Fruit fly (Drosophila melanogaster): ENCODE measurements around the gene brv3.
A peak's percentile ranks its signal among the peaks of the same experiment; 100 is the strongest.

The brv3 gene

DNA sequence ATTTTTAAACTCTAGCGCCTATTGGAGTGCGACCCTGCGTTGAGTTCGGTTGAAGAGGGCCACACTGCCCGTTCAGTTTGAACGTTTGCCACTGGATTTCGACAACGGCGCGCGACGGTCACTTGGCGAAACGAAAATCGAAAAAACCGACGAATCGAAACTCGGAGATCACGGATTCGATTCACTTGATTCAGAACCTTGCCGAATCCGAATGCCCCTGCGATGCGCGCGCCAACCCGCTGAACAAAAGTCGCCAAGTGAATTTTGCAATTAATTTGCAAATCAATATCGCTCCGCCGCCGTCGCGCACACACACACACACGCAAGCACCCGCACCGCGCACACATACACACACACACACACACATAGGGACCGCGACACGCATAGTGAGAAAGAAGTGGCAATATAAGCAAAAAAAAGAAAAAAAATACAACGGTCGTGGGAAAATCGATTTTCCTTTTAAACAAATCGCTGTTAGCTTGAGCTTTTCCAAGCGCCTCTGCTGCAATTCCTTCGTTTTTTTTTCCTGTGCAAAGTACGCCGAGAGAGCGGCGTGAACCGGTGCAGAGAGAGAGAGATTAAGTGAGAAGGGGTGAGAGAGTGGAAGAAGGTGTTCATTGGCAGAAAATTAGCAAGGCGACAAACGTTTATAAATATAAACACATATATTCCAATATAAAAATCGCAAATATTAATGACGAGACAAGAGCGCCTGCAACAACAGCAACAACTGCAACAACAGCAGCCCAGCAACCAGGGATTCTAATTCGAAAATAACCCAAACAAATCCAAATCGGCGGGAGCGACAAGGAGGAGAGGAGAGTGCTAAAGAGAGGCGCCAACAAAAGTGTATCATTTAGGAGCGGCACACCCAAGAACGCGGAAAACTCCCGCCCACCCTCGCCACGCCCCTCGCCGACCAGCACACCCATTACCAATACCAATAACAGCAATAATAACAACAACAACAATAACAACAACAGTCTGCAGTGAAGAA lies 35.7 kb downstream of the brv3 start, which contains the start of gene egh (continued):
- TF ChIP-seq CG8319 (GFP tag; optimal IDR thresholded peaks at IDR 0.05) (peak; percentile 41), Sox14 (GFP tag; optimal IDR thresholded peaks at IDR 0.05) (peak; percentile 75), Ets21C (GFP tag; optimal IDR thresholded peaks at IDR 0.05) (peak; percentile 65), CG9139 (GFP tag; optimal IDR thresholded peaks at IDR 0.05) (peak; percentile 55), CG6854 (GFP tag; optimal IDR thresholded peaks at IDR 0.05) (peak; percentile 37), net (GFP tag; optimal IDR thresholded peaks at IDR 0.05) (peak; percentile 85), spab (GFP tag; optimal IDR thresholded peaks at IDR 0.05) (peak; percentile 50), lz (GFP tag; optimal IDR thresholded peaks at IDR 0.05) (peak; percentile 58), Ets96B (tag; optimal IDR thresholded peaks at IDR 0.05) (no peak), CG10669 (GFP tag; optimal IDR thresholded peaks at IDR 0.05) (peak; percentile 70), Sox102F (GFP tag; optimal IDR thresholded peaks at IDR 0.05) (peak; percentile 76), Gug (GFP tag; IDR thresholded peaks at IDR 0.05) (peak; percentile 82), Blimp-1 (GFP tag; optimal IDR thresholded peaks at IDR 0.05) (no peak), fd85E (GFP tag; optimal IDR thresholded peaks at IDR 0.05) (peak; percentile 9), cyc (GFP tag; optimal IDR thresholded peaks at IDR 0.05) (peak; percentile 78), CG32006 (GFP tag; optimal IDR thresholded peaks at IDR 0.05) (peak; percentile 81), Eip93F (GFP tag; optimal IDR thresholded peaks at IDR 0.05) (no peak)

DNA sequence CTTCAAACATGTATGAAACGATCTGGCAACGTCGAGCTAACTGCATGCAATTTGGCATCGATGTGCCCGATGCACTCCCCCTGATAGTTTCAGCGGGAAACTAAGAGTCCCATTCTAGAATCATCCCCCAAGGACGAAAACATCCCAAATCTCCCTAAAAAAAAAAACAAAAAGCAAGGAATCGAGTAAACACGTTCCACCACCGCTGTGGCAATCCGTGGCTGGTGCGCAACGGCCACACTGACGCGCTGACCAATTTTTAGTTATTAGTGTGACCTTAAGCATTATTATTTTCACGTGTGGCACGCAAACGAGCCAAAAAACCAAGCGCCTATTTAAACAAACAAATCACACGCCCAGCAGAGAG lies 38.7 kb downstream of the brv3 start, which contains the start of gene wds:
TSS of gene wds (plus strand) at position 265 of the 367 bp plus-strand sequence.
- TF ChIP-seq Ets21C (GFP tag; optimal IDR thresholded peaks at IDR 0.05) (no peak), svp (GFP tag) (peak; percentile 22), Eip78C (GFP tag) (peak; percentile 14)

DNA sequence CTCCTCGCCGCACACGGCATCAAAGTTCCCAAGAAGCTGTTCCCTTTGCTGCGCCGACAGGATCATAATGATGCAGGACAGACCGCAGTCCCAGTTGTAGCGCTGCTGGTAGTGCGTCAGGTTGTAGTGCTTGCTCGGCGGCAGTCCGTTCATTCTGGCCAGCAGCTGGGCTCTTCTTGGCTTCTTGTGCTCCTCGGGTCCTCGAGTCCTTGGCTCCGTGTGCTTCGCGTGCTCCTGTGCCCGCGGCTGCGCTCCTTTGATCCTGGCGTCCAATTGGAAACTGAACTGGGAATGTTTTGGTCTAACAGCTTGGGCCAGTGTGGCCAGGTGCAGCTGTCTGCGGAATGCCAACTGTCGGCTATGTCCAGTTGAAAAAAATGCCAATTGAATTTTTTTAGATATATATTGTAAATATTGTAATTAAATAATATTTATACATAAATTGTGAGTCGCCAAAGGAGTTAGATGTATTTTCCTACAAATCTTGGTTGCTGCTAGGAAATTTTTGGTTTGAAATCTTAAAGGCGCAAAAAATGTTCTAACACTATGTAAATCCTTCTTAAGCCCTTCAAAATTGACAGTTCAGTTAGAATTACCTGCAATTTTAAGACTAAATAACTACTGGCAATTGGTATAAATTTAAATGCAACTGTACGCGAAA lies 39.2 kb downstream of the brv3 start, which contains the start of gene CG13760:
TSS of gene CG13760 (minus strand) at position 645 of the 661 bp plus-strand sequence.
- TF ChIP-seq Eip78C (GFP tag) (peak; percentile 57), Sox14 (GFP tag; optimal IDR thresholded peaks at IDR 0.05) (no peak), CG3919 (GFP tag; optimal IDR thresholded peaks at IDR 0.05) (peak; percentile 14), vri (GFP tag; optimal IDR thresholded peaks at IDR 0.05) (no peak), Hr38 (GFP tag; optimal IDR thresholded peaks at IDR 0.05) (no peak), CG11762 (GFP tag; optimal IDR thresholded peaks at IDR 0.05; ENCODE audit: insufficient read depth) (no peak), fd59A (GFP tag; optimal IDR thresholded peaks at IDR 0.05) (no peak), OdsH (GFP tag; optimal IDR thresholded peaks at IDR 0.05) (no peak), CG10631 (GFP tag; optimal IDR thresholded peaks at IDR 0.05) (no peak), Hr4 (GFP tag; optimal IDR thresholded peaks at IDR 0.05) (peak; percentile 20), cyc (GFP tag; optimal IDR thresholded peaks at IDR 0.05) (peak; percentile 6)

- peak; percentile 58 for TF ChIP-seq CG32006 (GFP tag; optimal IDR thresholded peaks at IDR 0.05)
- TF ChIP-seq ss (GFP tag; optimal IDR thresholded peaks at IDR 0.05), result no peak
- peak; percentile 53 for TF ChIP-seq Hr4 (GFP tag; optimal IDR thresholded peaks at IDR 0.05)
- TF ChIP-seq Eip78C (GFP tag), result peak; percentile 68
- TF ChIP-seq CG6276 (GFP tag; optimal IDR thresholded peaks at IDR 0.05), result peak; percentile 10
- no peak for TF ChIP-seq dac (GFP tag; optimal IDR thresholded peaks at IDR 0.05)
- peak; percentile 28 for TF ChIP-seq Met (GFP tag; optimal IDR thresholded peaks at IDR 0.05)
- TF ChIP-seq CG1621 (tag; optimal IDR thresholded peaks at IDR 0.05), result no peak
- no peak for TF ChIP-seq Hr38 (GFP tag; optimal IDR thresholded peaks at IDR 0.05)
- TF ChIP-seq Sox15 (GFP tag; optimal IDR thresholded peaks at IDR 0.05), result no peak
- no peak for TF ChIP-seq Ets96B (tag; optimal IDR thresholded peaks at IDR 0.05)
- peak; percentile 34; the same call in 1 of the 3 replicates for TF ChIP-seq CG8119 (GFP tag; IDR thresholded peaks at IDR 0.05)
- TF ChIP-seq Hr39 (GFP tag; optimal IDR thresholded peaks at IDR 0.05), result peak; percentile 23
- TF ChIP-seq CG3919 (GFP tag; optimal IDR thresholded peaks at IDR 0.05), result peak; percentile 9
- no peak for TF ChIP-seq CG10631 (GFP tag; optimal IDR thresholded peaks at IDR 0.05)
- TF ChIP-seq Sox102F (GFP tag; optimal IDR thresholded peaks at IDR 0.05), result no peak
- no peak for TF ChIP-seq CG8319 (GFP tag; optimal IDR thresholded peaks at IDR 0.05)
- no peak for TF ChIP-seq dsx (GFP tag; optimal IDR thresholded peaks at IDR 0.05; ENCODE audit: poor library complexity, severe bottlenecking)
- peak; percentile 68 for TF ChIP-seq eg (GFP tag; IDR thresholded peaks at IDR 0.05)
- TF ChIP-seq CG15336 (GFP tag; IDR thresholded peaks at IDR 0.05), result 0 out of 2 replicates have a peak, but pooled peaks have one; percentile 28
- TF ChIP-seq vri (GFP tag; optimal IDR thresholded peaks at IDR 0.05), result no peak
- TF ChIP-seq CG10669 (GFP tag; optimal IDR thresholded peaks at IDR 0.05), result peak; percentile 5
- TF ChIP-seq esn (GFP tag; optimal IDR thresholded peaks at IDR 0.05), result peak; percentile 28
- no peak for TF ChIP-seq CG11762 (GFP tag; optimal IDR thresholded peaks at IDR 0.05; ENCODE audit: insufficient read depth)
These were observed 42.4 kb downstream of the brv3 start for dm6 chrX:2581793-2582503.
